Fruit fly (Drosophila melanogaster) whole organism, embryonic: ENCODE results near the gene CG5776.

ENCODE experiments used
- ATbp ChIP-seq: fragments of 200-800 bp; sonication (Bioruptor generic); optimal IDR thresholded peaks from 2 replicates; lab custom pipeline; 2017; ENCODE audit warnings: missing biosample characterization, mild to moderate bottlenecking, missing genetic modification characterization, missing genetic modification reagents
- Antp ChIP-seq: fragments of 200-800 bp; sonication (Bioruptor generic); optimal IDR thresholded peaks from 3 replicates; lab custom pipeline; 2016; ENCODE audit warnings: missing biosample characterization, missing genetic modification characterization
- Asciz ChIP-seq: fragments of 200-800 bp; sonication (Bioruptor generic); optimal IDR thresholded peaks from 2 replicates; lab custom pipeline; 2017; ENCODE audit warnings: missing biosample characterization, mild to moderate bottlenecking, missing genetic modification characterization, missing genetic modification reagents
- Bgb ChIP-seq: fragments of 200-800 bp; sonication (Bioruptor generic); IDR thresholded peaks from 2 replicates; pipeline ENCODE4 v1.3.6; 2022; ENCODE audit warnings: missing biosample characterization, missing genetic modification characterization; ENCODE audit not compliant: partially characterized antibody
- CG10654 ChIP-seq: fragments of 200-800 bp; sonication (Bioruptor generic); optimal IDR thresholded peaks from 2 replicates; lab custom pipeline; 2016; ENCODE audit warnings: missing biosample characterization, missing genetic modification characterization
- CG11723 ChIP-seq: fragments of 200-800 bp; sonication (Bioruptor generic); optimal IDR thresholded peaks from 2 replicates; lab custom pipeline; 2017; ENCODE audit warnings: missing biosample characterization, mild to moderate bottlenecking, missing genetic modification characterization
- CG12942 ChIP-seq: fragments of 200-800 bp; sonication (Bioruptor generic); optimal IDR thresholded peaks from 3 replicates; lab custom pipeline; 2016; ENCODE audit warnings: missing biosample characterization, missing genetic modification characterization
- CG13123 ChIP-seq: fragments of 200-800 bp; sonication (Bioruptor generic); optimal IDR thresholded peaks from 2 replicates; lab custom pipeline; 2016; ENCODE audit warnings: missing biosample characterization, missing genetic modification characterization
- CG1832 ChIP-seq: fragments of 200-800 bp; sonication (Bioruptor generic); optimal IDR thresholded peaks from 2 replicates; lab custom pipeline; 2017; ENCODE audit warnings: missing biosample characterization, mild to moderate bottlenecking, missing genetic modification characterization, inconsistent platforms
- CG18764 ChIP-seq: fragments of 200-800 bp; sonication (Bioruptor generic); optimal IDR thresholded peaks from 3 replicates; lab custom pipeline; 2016; ENCODE audit warnings: missing biosample characterization, missing genetic modification characterization
- CG2116 ChIP-seq: fragments of 200-800 bp; sonication (Bioruptor generic); optimal IDR thresholded peaks from 3 replicates; lab custom pipeline; 2018; ENCODE audit warnings: missing biosample characterization, mild to moderate bottlenecking, missing genetic modification characterization
- CG2129 ChIP-seq: fragments of 200-800 bp; sonication (Bioruptor generic); IDR thresholded peaks from 2 replicates; pipeline ENCODE4 v1.3.6; 2022; ENCODE audit warnings: missing biosample characterization, missing genetic modification characterization; ENCODE audit not compliant: partially characterized antibody
- CG2202 ChIP-seq: fragments of 200-800 bp; sonication (Bioruptor generic); optimal IDR thresholded peaks from 2 replicates; lab custom pipeline; 2018; ENCODE audit warnings: missing biosample characterization, mild to moderate bottlenecking, missing genetic modification characterization
- CG3726 ChIP-seq: fragments of 200-800 bp; sonication (Bioruptor generic); IDR thresholded peaks from 3 replicates; pipeline ENCODE4, ENCODE4 v1.3.6; 2022; ENCODE audit warnings: missing biosample characterization, missing genetic modification characterization
- CG4404 ChIP-seq: fragments of 200-800 bp; sonication (Bioruptor generic); IDR thresholded peaks from 2 replicates; pipeline ENCODE4 v1.3.6; 2022; ENCODE audit warnings: missing biosample characterization, missing genetic modification characterization
- CG4424 ChIP-seq: fragments of 200-800 bp; sonication (Bioruptor generic); optimal IDR thresholded peaks from 3 replicates; lab custom pipeline; 2016; ENCODE audit warnings: missing biosample characterization, missing genetic modification characterization
- CG4707 ChIP-seq: fragments of 200-800 bp; sonication (Bioruptor generic); optimal IDR thresholded peaks from 2 replicates; lab custom pipeline; 2018; ENCODE audit warnings: missing biosample characterization, mild to moderate bottlenecking, missing genetic modification characterization, moderate library complexity
- CG5245 ChIP-seq: fragments of 200-800 bp; sonication (Bioruptor generic); optimal IDR thresholded peaks from 3 replicates; lab custom pipeline; 2016; ENCODE audit warnings: missing biosample characterization, missing genetic modification characterization
- CG6765 ChIP-seq: fragments of 200-800 bp; sonication (Bioruptor generic); optimal IDR thresholded peaks from 3 replicates; lab custom pipeline; 2017; ENCODE audit warnings: missing biosample characterization, mild to moderate bottlenecking, missing genetic modification characterization
- CG9727 ChIP-seq: fragments of 200-800 bp; sonication (Bioruptor generic); optimal IDR thresholded peaks from 3 replicates; lab custom pipeline; 2017; ENCODE audit warnings: missing biosample characterization, mild to moderate bottlenecking, missing genetic modification characterization
- Camta ChIP-seq: fragments of 200-800 bp; sonication (Bioruptor generic); optimal IDR thresholded peaks from 2 replicates; lab custom pipeline; 2016; ENCODE audit warnings: missing biosample characterization, missing genetic modification characterization
- CkIIα-i1 ChIP-seq: fragments of 200-800 bp; sonication (Bioruptor generic); IDR thresholded peaks from 2 replicates; pipeline ENCODE4 v1.3.6; 2022; ENCODE audit warnings: missing biosample characterization, missing genetic modification characterization
- Drgx ChIP-seq: fragments of 200-800 bp; sonication (Bioruptor generic); IDR thresholded peaks from 2 replicates; pipeline ENCODE4 v1.3.6; 2022; ENCODE audit warnings: missing biosample characterization, missing genetic modification characterization
- Ets65A ChIP-seq: fragments of 200-800 bp; sonication (Bioruptor generic); peaks from one replicate; lab custom pipeline; 2016; ENCODE audit warnings: missing biosample characterization, missing genetic modification characterization
- HHEX ChIP-seq: fragments of 200-800 bp; sonication (Bioruptor generic); optimal IDR thresholded peaks from 3 replicates; lab custom pipeline; 2017; ENCODE audit warnings: missing biosample characterization, mild to moderate bottlenecking, missing genetic modification characterization, missing genetic modification reagents
- Hand ChIP-seq: fragments of 200-800 bp; sonication (Bioruptor generic); optimal IDR thresholded peaks from 2 replicates; lab custom pipeline; 2017; ENCODE audit warnings: mild to moderate bottlenecking, missing biosample characterization, missing genetic modification reagents, missing genetic modification characterization
- MTF-1 ChIP-seq: fragments of 200-800 bp; sonication (Bioruptor generic); optimal IDR thresholded peaks from 2 replicates; lab custom pipeline; 2018; ENCODE audit warnings: missing biosample characterization, mild to moderate bottlenecking, missing genetic modification characterization, borderline replicate concordance
- Oaz ChIP-seq: fragments of 200-800 bp; sonication (Bioruptor generic); IDR thresholded peaks from 2 replicates; pipeline ENCODE4 v1.3.6; 2022; ENCODE audit warnings: missing biosample characterization, missing genetic modification characterization
- Taf1 ChIP-seq: fragments of 200-800 bp; sonication (Bioruptor generic); IDR thresholded peaks from 2 replicates; pipeline ENCODE4 v1.3.6; 2022; ENCODE audit warnings: missing biosample characterization, missing genetic modification characterization
- bab2 ChIP-seq: fragments of 200-800 bp; sonication (Bioruptor generic); optimal IDR thresholded peaks from 2 replicates; lab custom pipeline; 2016; ENCODE audit warnings: missing biosample characterization, missing genetic modification characterization
- btn ChIP-seq: fragments of 200-800 bp; sonication (Bioruptor generic); optimal IDR thresholded peaks from 2 replicates; lab custom pipeline; 2016; ENCODE audit warnings: missing biosample characterization, missing genetic modification characterization
- dimm ChIP-seq: fragments of 200-800 bp; sonication (Bioruptor generic); IDR thresholded peaks from 2 replicates; pipeline ENCODE4 v1.3.6; 2022; ENCODE audit warnings: missing biosample characterization, missing genetic modification characterization
- dysf ChIP-seq: fragments of 200-800 bp; sonication (Bioruptor generic); IDR thresholded peaks from 3 replicates; pipeline ENCODE4 v1.3.6; 2022; ENCODE audit warnings: missing biosample characterization, missing genetic modification characterization
- en ChIP-seq: fragments of 200-800 bp; sonication (Bioruptor generic); optimal IDR thresholded peaks from 2 replicates; lab custom pipeline; 2016; ENCODE audit warnings: missing biosample characterization, missing genetic modification characterization
- fd102C ChIP-seq: fragments of 200-800 bp; sonication (Bioruptor generic); optimal IDR thresholded peaks from 2 replicates; lab custom pipeline; 2018; ENCODE audit warnings: missing biosample characterization, mild to moderate bottlenecking, missing genetic modification characterization, moderate library complexity
- ftz-f1 ChIP-seq: fragments of 200-800 bp; sonication (Bioruptor generic); optimal IDR thresholded peaks from 2 replicates; lab custom pipeline; 2016; ENCODE audit warnings: missing biosample characterization, missing genetic modification characterization
- gcm2 ChIP-seq: fragments of 200-800 bp; sonication (Bioruptor generic); optimal IDR thresholded peaks from 2 replicates; lab custom pipeline; 2016; ENCODE audit warnings: missing biosample characterization, missing genetic modification characterization
- gt ChIP-seq: fragments of 200-800 bp; sonication (Bioruptor generic); IDR thresholded peaks from 2 replicates; pipeline ENCODE4 v1.3.6; 2022; ENCODE audit warnings: missing biosample characterization, missing genetic modification characterization
- ham ChIP-seq: fragments of 200-800 bp; sonication (Bioruptor generic); IDR thresholded peaks from 2 replicates; pipeline ENCODE4 v1.3.6; 2022; ENCODE audit warnings: missing biosample characterization, missing genetic modification characterization
- jigr1 ChIP-seq: fragments of 200-800 bp; sonication (Bioruptor generic); IDR thresholded peaks from 3 replicates; pipeline ENCODE4 v1.3.6; 2022; ENCODE audit warnings: missing biosample characterization, missing genetic modification characterization
- nom ChIP-seq: fragments of 200-800 bp; sonication (Bioruptor generic); optimal IDR thresholded peaks from 2 replicates; lab custom pipeline; 2017; ENCODE audit warnings: missing biosample characterization, missing genetic modification characterization, mild to moderate bottlenecking, moderate library complexity, missing genetic modification reagents
- p53 ChIP-seq: fragments of 200-800 bp; sonication (Bioruptor generic); optimal IDR thresholded peaks from 2 replicates; lab custom pipeline; 2016; ENCODE audit warnings: missing biosample characterization, missing genetic modification characterization
- peb ChIP-seq: fragments of 200-800 bp; sonication (Bioruptor generic); IDR thresholded peaks from 2 replicates; pipeline ENCODE4 v1.3.6; 2022; ENCODE audit warnings: missing biosample characterization, missing genetic modification characterization
- pzg ChIP-seq: fragments of 200-800 bp; sonication (Bioruptor generic); optimal IDR thresholded peaks from 3 replicates; lab custom pipeline; 2018; ENCODE audit warnings: missing biosample characterization, mild to moderate bottlenecking, missing genetic modification characterization, moderate library complexity
- schlank ChIP-seq: fragments of 200-800 bp; sonication (Bioruptor generic); optimal IDR thresholded peaks from 2 replicates; lab custom pipeline; 2018; ENCODE audit warnings: missing biosample characterization, mild to moderate bottlenecking, missing genetic modification characterization
- slp2 ChIP-seq: fragments of 200-800 bp; sonication (Bioruptor generic); optimal IDR thresholded peaks from 2 replicates; lab custom pipeline; 2016; ENCODE audit warnings: missing biosample characterization, missing genetic modification characterization
- tgo ChIP-seq: fragments of 200-800 bp; sonication (Bioruptor generic); IDR thresholded peaks from 3 replicates; pipeline ENCODE4 v1.3.6; 2022; ENCODE audit warnings: missing biosample characterization, missing genetic modification characterization
- tin ChIP-seq: fragments of 200-800 bp; sonication (Bioruptor generic); optimal IDR thresholded peaks from 3 replicates; lab custom pipeline; 2016; ENCODE audit warnings: missing biosample characterization, missing genetic modification characterization
- wek ChIP-seq: fragments of 200-800 bp; sonication (Bioruptor generic); optimal IDR thresholded peaks from 3 replicates; lab custom pipeline; 2018; ENCODE audit warnings: missing biosample characterization, mild to moderate bottlenecking, missing genetic modification characterization, moderate library complexity
- z ChIP-seq: fragments of 200-800 bp; sonication (Bioruptor generic); IDR thresholded peaks from 3 replicates; pipeline ENCODE4 v1.3.6; 2022; ENCODE audit warnings: missing biosample characterization, missing genetic modification characterization
- zfh1 ChIP-seq: fragments of 200-800 bp; sonication (Bioruptor generic); IDR thresholded peaks from 3 replicates; pipeline ENCODE4 v1.3.6; 2022; ENCODE audit warnings: missing biosample characterization, missing genetic modification characterization

The CG5776 gene

DNA sequence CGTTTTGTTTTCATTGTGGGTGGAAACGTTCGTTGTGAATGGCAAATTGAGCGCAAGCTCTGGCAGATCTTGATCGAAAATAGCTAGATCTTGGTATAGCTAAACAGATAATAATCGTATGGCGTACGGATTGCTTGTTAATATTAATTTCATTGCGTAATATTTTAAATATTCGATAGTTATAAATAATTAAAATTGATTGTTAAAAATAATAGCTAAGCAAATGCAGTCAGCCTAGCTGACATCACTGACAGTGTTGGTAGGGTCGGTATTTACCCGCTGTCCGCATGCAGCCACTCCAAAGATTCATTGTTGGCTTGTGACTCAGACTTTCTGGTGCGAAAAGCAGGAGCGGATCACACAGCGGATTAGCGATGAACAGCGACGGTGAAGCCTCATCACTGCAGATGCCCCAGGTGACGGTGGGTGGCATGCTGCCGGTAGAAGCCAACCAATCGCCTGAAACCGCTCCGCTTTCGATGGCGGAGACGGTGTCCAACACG lies at the start of gene CG5776, which contains the start of gene spict (continued):
- no peak for TF ChIP-seq MTF-1
- 0 out of 2 replicates have a peak, but pooled peaks have one; percentile 35 for TF ChIP-seq gt (GFP tag; lab: Robert Waterston, UW)
- TF ChIP-seq Drgx (GFP tag; lab: Robert Waterston, UW) = peak; percentile 68
- no peak for TF ChIP-seq CG11723 (GFP tag; lab: Kevin White, UChicago)
- no peak for TF ChIP-seq Taf1 (GFP tag; lab: Robert Waterston, UW)
- peak; percentile 7 for TF ChIP-seq Antp (GFP tag; lab: Kevin White, UChicago)
- TF ChIP-seq dysf = peak; percentile 88
- peak; percentile 11 for TF ChIP-seq tin (GFP tag; lab: Kevin White, UChicago)
- peak; percentile 18 for TF ChIP-seq CG10654 (GFP tag; lab: Kevin White, UChicago)
- peak; percentile 59 for TF ChIP-seq HHEX
- TF ChIP-seq tgo (GFP tag; lab: Robert Waterston, UW) = peak; percentile 84
- TF ChIP-seq pzg (GFP tag; lab: Kevin White, UChicago) = peak; percentile 71
- TF ChIP-seq schlank (tag; lab: Kevin White, UChicago) = peak; percentile 53
- peak; percentile 77 for TF ChIP-seq CG4404 (GFP tag; lab: Robert Waterston, UW)
- peak; percentile 44; the same call in 1 of the 2 replicates for TF ChIP-seq peb (GFP tag; lab: Robert Waterston, UW)
- TF ChIP-seq CG5245 (GFP tag; lab: Kevin White, UChicago) = no peak
- peak; percentile 80 for TF ChIP-seq zfh1 (GFP tag; lab: Robert Waterston, UW)
- TF ChIP-seq fd102C (GFP tag; lab: Kevin White, UChicago) = no peak
- no peak for TF ChIP-seq wek (GFP tag; lab: Kevin White, UChicago)
- TF ChIP-seq CG12942 (GFP tag; lab: Kevin White, UChicago) = peak; percentile 36
- TF ChIP-seq Ets65A (GFP tag; lab: Kevin White, UChicago) = peak; percentile 24
- no peak for TF ChIP-seq CG13123 (GFP tag; lab: Kevin White, UChicago)
- peak; percentile 54 for TF ChIP-seq Bgb (GFP tag; lab: Robert Waterston, UW)
- TF ChIP-seq CG4707 (GFP tag; lab: Kevin White, UChicago) = no peak
- TF ChIP-seq CG2116 (GFP tag; lab: Kevin White, UChicago) = peak; percentile 75
- TF ChIP-seq ftz-f1 (GFP tag; lab: Kevin White, UChicago) = no peak
- TF ChIP-seq CG9727 (GFP tag; lab: Kevin White, UChicago) = peak; percentile 72
- no peak for TF ChIP-seq dimm (GFP tag; lab: Robert Waterston, UW)
- TF ChIP-seq slp2 (GFP tag; lab: Kevin White, UChicago) = peak; percentile 18
- TF ChIP-seq CG3726 (GFP tag; lab: Robert Waterston, UW) = no peak
- TF ChIP-seq CG6765 = no peak
- no peak for TF ChIP-seq jigr1
- TF ChIP-seq gcm2 (GFP tag; lab: Kevin White, UChicago) = no peak
- peak; percentile 47 for TF ChIP-seq CG4424 (GFP tag; lab: Kevin White, UChicago)
- peak; percentile 61 for TF ChIP-seq CG2202
- no peak for TF ChIP-seq CG1832 (GFP tag; lab: Kevin White, UChicago)
- no peak for TF ChIP-seq Camta (GFP tag; lab: Kevin White, UChicago)
- peak; percentile 66 for TF ChIP-seq Hand (GFP tag; lab: Kevin White, UChicago)
- no peak for TF ChIP-seq z (GFP tag; lab: Robert Waterston, UW)
- peak; percentile 18 for TF ChIP-seq ATbp (GFP tag; lab: Kevin White, UChicago)
- TF ChIP-seq ham (GFP tag; lab: Robert Waterston, UW) = 0 out of 2 replicates have a peak, but pooled peaks have one; percentile 36
- peak; percentile 70; the same call in 1 of the 2 replicates for TF ChIP-seq Oaz (GFP tag; lab: Robert Waterston, UW)
- TF ChIP-seq btn = no peak
- TF ChIP-seq nom (GFP tag; lab: Kevin White, UChicago) = peak; percentile 48
- TF ChIP-seq CG2129 (GFP tag; lab: Robert Waterston, UW) = no peak
- TF ChIP-seq p53 (GFP tag; lab: Kevin White, UChicago) = no peak
- no peak for TF ChIP-seq en (GFP tag; lab: Kevin White, UChicago)
- TF ChIP-seq Asciz = no peak
- TF ChIP-seq bab2 = peak; percentile 30
- no peak for TF ChIP-seq CkIIα-i1 (GFP tag; lab: Robert Waterston, UW)
- no peak for TF ChIP-seq CG18764 (GFP tag; lab: Kevin White, UChicago)
